Fruit fly (Drosophila melanogaster): ENCODE results near the gene Mzt1.

The Mzt1 gene

DNA sequence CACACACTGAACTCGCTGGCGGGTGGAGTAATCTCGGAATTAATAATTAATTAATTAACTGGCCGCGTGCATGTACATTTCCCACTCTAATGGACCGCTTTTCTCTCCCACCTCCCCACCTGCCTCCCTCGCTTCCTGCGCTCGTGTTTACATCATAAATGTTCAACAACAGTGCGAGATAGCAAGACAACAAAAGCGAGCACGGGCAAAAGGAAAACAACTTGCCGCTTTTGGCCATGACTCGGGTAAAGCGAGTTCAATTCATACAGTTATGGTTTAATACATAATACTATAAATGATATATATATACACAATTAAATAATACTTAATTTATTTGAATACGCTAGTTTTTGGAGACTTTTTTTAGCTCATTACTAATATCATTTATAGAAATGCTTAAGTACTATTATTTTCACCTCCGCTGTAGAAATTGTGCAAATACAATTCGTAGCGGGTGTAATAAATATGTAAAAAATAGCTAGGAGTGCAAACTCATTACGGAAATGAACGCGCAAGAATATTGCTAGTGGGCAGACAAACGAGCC lies 37.4 kb downstream of the Mzt1 start:
- TF ChIP-seq CG17801 (GFP tag; optimal IDR thresholded peaks at IDR 0.05; ENCODE audit: partially characterized antibody), result no peak

dm6 chr3L:2427151-2427550 lies 38.1 kb downstream of the Mzt1 start:
- no peak for TF ChIP-seq CG17801 (GFP tag; optimal IDR thresholded peaks at IDR 0.05; ENCODE audit: partially characterized antibody)

- peak; percentile 72 for TF ChIP-seq CG17801 (GFP tag; optimal IDR thresholded peaks at IDR 0.05; ENCODE audit: partially characterized antibody)
Measured at dm6 chr3L:2428488-2429302, 39.6 kb downstream of the Mzt1 start.

- no peak for TF ChIP-seq CG17801 (GFP tag; optimal IDR thresholded peaks at IDR 0.05; ENCODE audit: partially characterized antibody)
Measured at dm6 chr3L:2431340-2431739, 42.3 kb downstream of the Mzt1 start.

dm6 chr3L:2433358-2433757 lies 44.3 kb downstream of the Mzt1 start:
- no peak for TF ChIP-seq CG17801 (GFP tag; optimal IDR thresholded peaks at IDR 0.05; ENCODE audit: partially characterized antibody)

dm6 chr3L:2434179-2434578 lies 45.1 kb downstream of the Mzt1 start:
- TF ChIP-seq CG17801 (GFP tag; optimal IDR thresholded peaks at IDR 0.05; ENCODE audit: partially characterized antibody), result no peak

DNA sequence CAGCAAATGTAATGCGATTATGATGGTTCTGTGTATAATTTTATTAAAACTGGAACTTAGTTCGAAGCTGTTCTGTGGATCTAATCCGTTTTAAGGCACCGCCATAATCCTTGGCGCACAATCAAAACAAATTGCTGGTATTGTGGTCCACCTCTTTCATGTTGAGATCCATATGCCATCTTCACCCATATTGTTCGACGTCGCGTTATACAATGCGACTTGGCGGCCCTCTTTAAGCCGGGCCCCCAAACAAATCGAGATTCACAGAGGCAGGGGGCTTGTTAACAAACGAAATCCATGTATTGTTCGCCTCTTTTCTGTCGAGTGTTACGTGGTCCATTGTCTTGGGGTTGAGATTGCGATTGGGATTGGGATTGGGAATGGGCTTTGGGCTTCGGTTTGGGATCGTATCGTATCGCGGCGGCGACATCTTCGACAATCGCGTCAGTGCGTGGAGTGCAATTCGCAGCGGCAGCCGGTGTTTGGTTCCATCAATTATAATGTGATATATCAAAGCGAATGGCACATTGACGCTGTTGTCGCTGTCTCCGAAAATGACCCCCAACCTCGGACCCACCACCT lies 47.8 kb downstream of the Mzt1 start:
- TF ChIP-seq CG17801 (GFP tag; optimal IDR thresholded peaks at IDR 0.05; ENCODE audit: partially characterized antibody), result no peak

DNA sequence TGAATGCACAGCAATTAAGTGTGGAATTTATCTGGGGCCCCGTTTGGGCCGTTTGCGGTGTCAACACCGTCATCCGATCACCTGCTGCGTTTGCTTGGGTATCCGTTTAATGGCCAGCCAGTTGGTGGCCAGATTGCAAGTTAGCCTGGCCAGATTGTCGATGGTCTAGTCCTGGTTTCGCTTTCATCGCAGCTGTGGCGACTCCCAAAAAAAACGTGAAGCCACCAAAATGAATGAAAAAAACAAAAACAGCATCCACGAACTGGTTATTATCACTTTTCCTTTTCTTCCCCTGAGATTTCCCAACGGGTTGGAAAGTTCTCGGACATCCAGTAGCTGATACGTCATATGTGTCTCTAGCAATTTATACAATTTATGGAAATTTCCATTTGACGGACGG lies 48.5 kb downstream of the Mzt1 start:
- no peak for TF ChIP-seq CG17801 (GFP tag; optimal IDR thresholded peaks at IDR 0.05; ENCODE audit: partially characterized antibody)

DNA sequence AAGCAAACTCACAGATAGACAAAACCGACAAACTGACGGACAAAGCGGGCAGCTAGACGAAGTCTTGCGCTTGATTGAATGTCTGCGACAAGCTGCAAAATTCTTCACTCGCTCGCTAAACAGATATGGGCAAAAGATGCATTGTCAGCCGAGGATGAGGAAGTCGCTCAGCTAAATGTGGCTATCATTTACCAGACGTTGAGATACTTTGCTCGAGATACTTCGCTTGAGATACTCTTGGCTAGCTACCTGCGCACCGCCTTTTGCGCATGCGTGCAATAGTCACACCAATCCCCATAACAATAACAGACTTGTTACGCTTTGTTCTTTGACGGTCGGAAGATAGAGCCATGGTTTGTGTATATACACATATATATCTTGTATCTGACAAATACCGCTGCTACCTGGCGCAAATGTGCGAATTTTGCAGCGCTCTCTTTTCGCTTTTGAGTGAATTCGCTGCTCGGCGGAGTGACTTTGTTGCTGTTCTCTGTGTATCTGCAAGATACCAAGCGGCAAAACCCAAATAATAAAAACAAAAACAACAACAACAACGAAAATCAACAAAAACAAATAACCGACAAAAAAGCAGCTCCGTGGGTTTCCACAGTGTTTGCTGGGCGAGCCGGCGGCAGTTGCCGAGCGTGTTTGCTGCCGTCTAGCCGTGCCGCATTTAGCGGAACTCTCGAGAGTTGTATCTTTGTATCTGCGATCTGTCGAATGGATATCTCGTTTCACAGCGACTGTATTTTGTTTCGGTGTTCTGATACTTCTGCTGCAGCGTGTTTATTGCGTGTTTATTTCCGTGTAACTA lies 49.8 kb downstream of the Mzt1 start:
- peak; percentile 52 for TF ChIP-seq CG17801 (GFP tag; optimal IDR thresholded peaks at IDR 0.05; ENCODE audit: partially characterized antibody)

All from ovary, adult (tissue).